Worm (Caenorhabditis elegans) whole organism, early embryonic: Measurements from ENCODE around the gene ZK54.3.
A peak's percentile ranks its signal among the peaks of the same experiment; 100 is the strongest.

Experiments used
- B0310.2 ChIP-seq: sonication (generic microtip); optimal IDR thresholded peaks from 2 replicates; lab custom pipeline; 2016; ENCODE audit warnings: mild to moderate bottlenecking, missing genetic modification characterization, missing compliant biosample characterization
- F13C5.2 ChIP-seq: sonication (generic microtip); optimal IDR thresholded peaks from 2 replicates; lab custom pipeline; 2017; ENCODE audit warnings: mild to moderate bottlenecking, missing genetic modification characterization, inconsistent platforms, missing compliant biosample characterization
- aly-1 ChIP-seq: sonication (generic microtip); optimal IDR thresholded peaks from 2 replicates; lab custom pipeline; 2016; ENCODE audit warnings: missing genetic modification characterization, missing compliant biosample characterization
- ama-1 ChIP-seq: fragments of 150-350 bp; optimal IDR thresholded peaks from 2 replicates; lab custom pipeline; 2014
- ceh-13 ChIP-seq: fragments of 200-800 bp; sonication (Bioruptor generic); optimal IDR thresholded peaks from 2 replicates; lab custom pipeline; 2018; ENCODE audit warnings: mild to moderate bottlenecking, missing genetic modification characterization, missing compliant biosample characterization
- ceh-36 ChIP-seq: sonication (generic microtip); optimal IDR thresholded peaks from 2 replicates; lab custom pipeline; 2016; ENCODE audit warnings: missing genetic modification characterization, inconsistent platforms, missing compliant biosample characterization
- flt-1 ChIP-seq: fragments of 200-800 bp; sonication (Bioruptor generic); IDR thresholded peaks from 2 replicates; pipeline ENCODE4 v1.3.6; 2022; ENCODE audit warnings: missing genetic modification characterization, missing compliant biosample characterization
- hmg-4 ChIP-seq: fragments of 200-800 bp; sonication (Bioruptor generic); optimal IDR thresholded peaks from 2 replicates; lab custom pipeline; 2018; ENCODE audit warnings: mild to moderate bottlenecking, missing genetic modification characterization, missing compliant biosample characterization
- hnd-1 ChIP-seq: sonication (generic microtip); optimal IDR thresholded peaks from 2 replicates; lab custom pipeline; 2016; ENCODE audit warnings: missing genetic modification characterization, missing compliant biosample characterization
- scrt-1 ChIP-seq: fragments of 200-800 bp; sonication (Bioruptor generic); IDR thresholded peaks from 2 replicates; pipeline ENCODE4 v1.3.6; 2022; ENCODE audit warnings: missing genetic modification characterization, missing compliant biosample characterization
- sea-1 ChIP-seq: fragments of 200-800 bp; sonication (Bioruptor generic); conservative IDR thresholded peaks from 2 replicates; pipeline ENCODE4 v1.3.6; 2022; ENCODE audit warnings: missing genetic modification characterization, missing compliant biosample characterization
- tbx-11 ChIP-seq: fragments of 200-800 bp; sonication (Bioruptor generic); IDR thresholded peaks from 2 replicates; pipeline ENCODE4 v1.3.6; 2022; ENCODE audit warnings: missing genetic modification characterization, missing compliant biosample characterization
- tbx-37 ChIP-seq: fragments of 200-800 bp; sonication (Bioruptor generic); conservative IDR thresholded peaks from 2 replicates; pipeline ENCODE4 v1.3.6; 2022; ENCODE audit warnings: missing genetic modification reagents, missing genetic modification characterization, missing compliant biosample characterization
- tra-4 ChIP-seq: sonication (generic microtip); optimal IDR thresholded peaks from 2 replicates; lab custom pipeline; 2017; ENCODE audit warnings: missing genetic modification characterization, missing compliant biosample characterization

DNA sequence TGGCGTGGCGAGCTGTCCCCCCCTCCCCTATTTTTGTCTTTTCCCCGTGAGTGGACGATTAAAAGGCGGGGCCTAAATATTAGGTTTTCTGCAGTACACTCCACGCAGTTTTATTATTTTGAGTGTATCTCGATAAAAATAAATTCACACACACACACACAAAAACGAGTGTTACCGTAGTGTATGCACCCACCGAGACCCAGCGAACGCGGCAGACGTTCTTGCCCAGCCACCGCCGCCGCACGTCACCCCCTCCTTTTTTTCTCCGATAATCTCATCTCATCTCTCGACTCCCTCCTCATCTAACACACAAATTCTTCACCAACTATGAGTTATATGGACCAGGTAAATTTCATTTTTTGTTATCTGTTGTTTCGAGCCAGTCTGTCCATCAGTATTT lies 32.6 kb downstream of the ZK54.3 start, which contains the start of gene fubl-3:
- no peak for TF ChIP-seq ama-1 (lab: Kevin White, UChicago)
- no peak for TF ChIP-seq hmg-4
- no peak for TF ChIP-seq F13C5.2
- TF ChIP-seq ceh-36, result no peak
- TF ChIP-seq scrt-1 (GFP tag; lab: Robert Waterston, UW), result no peak
- TF ChIP-seq tbx-37 (GFP tag; lab: Robert Waterston, UW), result 0 out of 2 replicates have a peak, but pooled peaks have one; percentile 7
- TF ChIP-seq flt-1 (GFP tag; lab: Robert Waterston, UW), result no peak
- TF ChIP-seq hnd-1 (tag; lab: Kevin White, UChicago), result no peak
- no peak for TF ChIP-seq ceh-13 (GFP tag; lab: Kevin White, UChicago)
- TF ChIP-seq sea-1, result no peak
- no peak for TF ChIP-seq aly-1 (tag; lab: Kevin White, UChicago)
- TF ChIP-seq tbx-11 (GFP tag; lab: Robert Waterston, UW), result no peak
- no peak for TF ChIP-seq tra-4
- TF ChIP-seq B0310.2 (tag; lab: Kevin White, UChicago), result no peak
